Fruit fly (Drosophila melanogaster): ENCODE data around the gene pasi1.

Gene pasi1

dm6 chr3R:17798211-17798737, 3.4 kb downstream of the pasi1 start, which contains the start of gene CG7379 (continued):
- TF ChIP-seq CG17912 (GFP tag; optimal IDR thresholded peaks at IDR 0.05) (peak; percentile 49), CG13123 (GFP tag; optimal IDR thresholded peaks at IDR 0.05) (peak; percentile 51), Spps (tag; optimal IDR thresholded peaks at IDR 0.05) (no peak), CG3065 (GFP tag; optimal IDR thresholded peaks at IDR 0.05) (peak; percentile 58), pan (optimal IDR thresholded peaks at IDR 0.05) (no peak), pan (GFP tag; optimal IDR thresholded peaks at IDR 0.05 in 1 of 2, IDR thresholded peaks at IDR 0.05 in 1 of 2) (peak in 1 of 2 experiments; percentile 56), ewg (GFP tag; optimal IDR thresholded peaks at IDR 0.05) (peak; percentile 70), dimm (GFP tag; IDR thresholded peaks at IDR 0.05) (peak; percentile 31; the same call in 1 of the 2 replicates), exex (tag; optimal IDR thresholded peaks at IDR 0.05) (peak; percentile 62), kay (GFP tag; optimal IDR thresholded peaks at IDR 0.05) (peak; percentile 83), Optix (GFP tag; IDR thresholded peaks at IDR 0.05) (peak; percentile 20; the same call in 1 of the 3 replicates), ERR (GFP tag; optimal IDR thresholded peaks at IDR 0.05) (peak; percentile 76), Oli (tag; optimal IDR thresholded peaks at IDR 0.05) (peak; percentile 65), CG13287 (GFP tag; IDR thresholded peaks at IDR 0.05; ENCODE audit: partially characterized antibody) (no peak; the same call in 1 of the 2 replicates), CG4282 (GFP tag; optimal IDR thresholded peaks at IDR 0.05) (peak; percentile 70), CG5953 (GFP tag; IDR thresholded peaks at IDR 0.05) (peak; percentile 67), zfh1 (GFP tag; IDR thresholded peaks at IDR 0.05) (peak; percentile 88), pho (GFP tag; optimal IDR thresholded peaks at IDR 0.05) (peak; percentile 88), CG2129 (GFP tag; IDR thresholded peaks at IDR 0.05; ENCODE audit: partially characterized antibody) (no peak), vnd (GFP tag; IDR thresholded peaks at IDR 0.05; ENCODE audit: partially characterized antibody) (no peak), sim (GFP tag; IDR thresholded peaks at IDR 0.05) (no peak), BtbVII (GFP tag; optimal IDR thresholded peaks at IDR 0.05) (peak; percentile 60), gfzf (GFP tag; optimal IDR thresholded peaks at IDR 0.05) (peak; percentile 22), CG9817 (tag; optimal IDR thresholded peaks at IDR 0.05) (peak; percentile 84), Atf-2 (GFP tag; optimal IDR thresholded peaks at IDR 0.05) (peak; percentile 60), sob (GFP tag; IDR thresholded peaks at IDR 0.05) (peak; percentile 97), CG5180 (GFP tag; optimal IDR thresholded peaks at IDR 0.05) (peak; percentile 68), Adf1 (GFP tag; IDR thresholded peaks at IDR 0.05) (peak; percentile 22; the same call in 1 of the 2 replicates), usp (GFP tag; optimal IDR thresholded peaks at IDR 0.05) (no peak), Dp (GFP tag; optimal IDR thresholded peaks at IDR 0.05) (peak; percentile 86), CG18262 (tag; optimal IDR thresholded peaks at IDR 0.05) (peak; percentile 67), CG3407 (GFP tag; optimal IDR thresholded peaks at IDR 0.05) (peak; percentile 72), Gsc (GFP tag; IDR thresholded peaks at IDR 0.05) (no peak), CG10565 (GFP tag; optimal IDR thresholded peaks at IDR 0.05) (no peak), sima (GFP tag; optimal IDR thresholded peaks at IDR 0.05) (no peak), dpn (GFP tag; optimal IDR thresholded peaks at IDR 0.05) (peak; percentile 91 to 93), dmrt99B (tag; optimal IDR thresholded peaks at IDR 0.05) (peak; percentile 64), CG17568 (GFP tag; optimal IDR thresholded peaks at IDR 0.05) (no peak), CG18619 (GFP tag; optimal IDR thresholded peaks at IDR 0.05) (peak; percentile 79), sens-2 (GFP tag; IDR thresholded peaks at IDR 0.05) (no peak), CG31365 (tag; optimal IDR thresholded peaks at IDR 0.05) (no peak), CG7372 (GFP tag; IDR thresholded peaks at IDR 0.05) (peak; percentile 64; the same call in 1 of the 2 replicates), pum (GFP tag; optimal IDR thresholded peaks at IDR 0.05) (peak; percentile 77), Vsx1 (GFP tag; optimal IDR thresholded peaks at IDR 0.05) (peak; percentile 59), ap (GFP tag; IDR thresholded peaks at IDR 0.05) (no peak), CG16863 (GFP tag; optimal IDR thresholded peaks at IDR 0.05) (peak; percentile 77), CG34376 (GFP tag; optimal IDR thresholded peaks at IDR 0.05) (peak; percentile 85), CG11456 (GFP tag; IDR thresholded peaks at IDR 0.05) (peak; percentile 93), ssp (GFP tag; IDR thresholded peaks at IDR 0.05) (peak; percentile 80), CoRest (tag; optimal IDR thresholded peaks at IDR 0.05) (peak; percentile 85)

Measured in whole organism, embryonic.